Worm (Caenorhabditis elegans) whole organism, L4 larva: ENCODE results near the gene srh-295.

Source experiments
- daf-8 ChIP-seq: fragments of 200-800 bp; sonication (Bioruptor generic); IDR thresholded peaks from 2 replicates; pipeline ENCODE4 v1.3.6; 2022; ENCODE audit warnings: missing genetic modification characterization, missing compliant biosample characterization
- nhr-10 ChIP-seq: fragments of 150-350 bp; optimal IDR thresholded peaks from 2 replicates; lab custom pipeline; 2014; ENCODE audit warnings: missing biosample characterization, missing genetic modification characterization
- nhr-11 ChIP-seq: fragments of 150-350 bp; optimal IDR thresholded peaks from 2 replicates; lab custom pipeline; 2014; ENCODE audit warnings: missing biosample characterization, missing genetic modification characterization
- nhr-237 ChIP-seq: sonication (generic microtip); optimal IDR thresholded peaks from 2 replicates; lab custom pipeline; 2017; ENCODE audit warnings: missing biosample characterization, missing genetic modification characterization
- spr-1 ChIP-seq: sonication (generic microtip); optimal IDR thresholded peaks from 2 replicates; lab custom pipeline; 2016; ENCODE audit warnings: mild to moderate bottlenecking, missing genetic modification characterization, missing compliant biosample characterization
- unc-39 ChIP-seq: sonication (generic microtip); optimal IDR thresholded peaks from 2 replicates; lab custom pipeline; 2017; ENCODE audit warnings: missing biosample characterization, missing genetic modification characterization
- ztf-11 ChIP-seq: fragments of 150-350 bp; optimal IDR thresholded peaks from 2 replicates; lab custom pipeline; 2014; ENCODE audit warnings: missing biosample characterization, missing genetic modification characterization

DNA sequence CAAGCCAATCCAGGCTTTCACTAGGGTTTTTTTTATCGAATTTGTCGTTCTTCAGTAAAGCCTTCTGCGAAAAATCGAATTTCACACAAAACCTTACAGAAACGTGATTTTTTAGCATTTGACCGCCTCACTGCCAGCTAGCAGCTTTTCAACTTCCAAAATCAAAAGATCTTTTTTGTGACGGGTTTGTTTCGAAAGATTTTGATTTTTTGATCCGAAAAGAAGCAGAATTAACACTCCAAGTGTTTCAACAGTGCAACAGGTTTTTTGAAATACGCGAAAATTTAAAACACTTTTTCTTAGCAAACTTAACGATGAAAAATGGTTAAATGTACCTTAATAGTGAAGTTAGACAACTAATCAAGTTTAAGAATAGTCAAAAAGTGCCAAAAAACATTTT, 11.0 kb downstream of the srh-295 start, which contains the start of gene clec-229:
- no peak for TF ChIP-seq unc-39 (tag; lab: Kevin White, UChicago)
- no peak for TF ChIP-seq nhr-11 (tag; lab: Kevin White, UChicago)
- TF ChIP-seq daf-8 (GFP tag; lab: Robert Waterston, UW), result no peak
- TF ChIP-seq spr-1 (tag; lab: Kevin White, UChicago), result no peak
- no peak for TF ChIP-seq nhr-237 (tag; lab: Kevin White, UChicago)
- TF ChIP-seq ztf-11 (tag; lab: Kevin White, UChicago), result no peak
- no peak for TF ChIP-seq nhr-10 (tag; lab: Kevin White, UChicago)
